Worm (Caenorhabditis elegans) whole organism, young adult: ENCODE measurements around the gene ptr-15.

ENCODE experiments used
- F33H1.4 ChIP-seq: fragments of 200-800 bp; sonication (Bioruptor generic); IDR thresholded peaks from 2 replicates; pipeline ENCODE4 v1.3.6; 2022; ENCODE audit warnings: missing genetic modification reagents, missing genetic modification characterization, missing compliant biosample characterization
- F57A8.1 ChIP-seq: fragments of 200-800 bp; sonication (Bioruptor generic); optimal IDR thresholded peaks from 2 replicates; lab custom pipeline; 2018; ENCODE audit warnings: mild to moderate bottlenecking, missing genetic modification characterization, moderate library complexity, missing compliant biosample characterization
- ama-1 ChIP-seq, 3 experiments: fragments of 150-350 bp in 1 of 3; sonication (generic microtip) in 2 of 3; optimal IDR thresholded peaks; 2 replicates each; lab custom pipeline; 2014 to 2018; ENCODE audit warnings: missing biosample characterization in 2 of 3, missing genetic modification characterization in 2 of 3, missing genetic modification reagents in 2 of 3
- egl-18 ChIP-seq: fragments of 200-800 bp; sonication (Bioruptor generic); IDR thresholded peaks from 2 replicates; pipeline ENCODE4 v1.3.6; 2022; ENCODE audit warnings: missing genetic modification reagents, missing genetic modification characterization, missing compliant biosample characterization
- lin-54 ChIP-seq: fragments of 200-800 bp; sonication (Bioruptor generic); optimal IDR thresholded peaks from 2 replicates; lab custom pipeline; 2018; ENCODE audit warnings: mild to moderate bottlenecking, missing genetic modification characterization, missing compliant biosample characterization
- madf-3 ChIP-seq: fragments of 200-800 bp; sonication (Bioruptor generic); IDR thresholded peaks from 2 replicates; pipeline ENCODE4 v1.3.6; 2022; ENCODE audit warnings: missing genetic modification reagents, missing genetic modification characterization, missing compliant biosample characterization
- nfya-1 ChIP-seq: sonication (generic microtip); optimal IDR thresholded peaks from 2 replicates; lab custom pipeline; 2017; ENCODE audit warnings: antibody characterized with exemption, missing compliant biosample characterization, missing genetic modification characterization, borderline replicate concordance; ENCODE audit not compliant: insufficient read depth
- nfyb-1 ChIP-seq: fragments of 200-800 bp; sonication (Bioruptor generic); IDR thresholded peaks from 2 replicates; pipeline ENCODE4 v1.3.6; 2022; ENCODE audit warnings: missing genetic modification reagents, missing genetic modification characterization, missing compliant biosample characterization
- pha-4 ChIP-seq: fragments of 150-350 bp; sonication (generic microtip); optimal IDR thresholded peaks from 2 replicates; lab custom pipeline; 2014; ENCODE audit warnings: missing biosample characterization, missing genetic modification reagents, missing genetic modification characterization
- snpc-1.3 ChIP-seq: sonication (generic microtip); optimal IDR thresholded peaks from 2 replicates; lab custom pipeline; 2017; ENCODE audit warnings: missing genetic modification characterization, mild to moderate bottlenecking, missing compliant biosample characterization, antibody characterized with exemption, moderate library complexity, missing genotype, missing genetic modification reagents; ENCODE audit not compliant: insufficient read depth

ce11 chrV:6956237-6956636 lies 13.6 kb downstream of the ptr-15 start, which contains the start of gene mec-1:
- TF ChIP-seq ama-1 (optimal IDR thresholded peaks at IDR 0.05; lab: Kevin White, UChicago), result no peak
- TF ChIP-seq ama-1 (GFP tag; optimal IDR thresholded peaks at IDR 0.05; lab: Kevin White, UChicago), result no peak
- TF ChIP-seq lin-54 (GFP tag; lab: Kevin White, UChicago), result no peak
- TF ChIP-seq nfya-1 (tag; lab: Kevin White, UChicago), result no peak
- no peak for TF ChIP-seq egl-18 (GFP tag; lab: Robert Waterston, UW)
- TF ChIP-seq snpc-1.3 (tag; lab: Kevin White, UChicago), result no peak
- no peak for TF ChIP-seq madf-3 (GFP tag; lab: Robert Waterston, UW)
- TF ChIP-seq nfyb-1 (GFP tag; lab: Robert Waterston, UW), result no peak
- no peak for TF ChIP-seq F57A8.1 (GFP tag; lab: Kevin White, UChicago)
- no peak for TF ChIP-seq F33H1.4 (GFP tag; lab: Robert Waterston, UW)
- TF ChIP-seq pha-4 (tag; lab: Kevin White, UChicago), result no peak
